Worm (Caenorhabditis elegans): ENCODE measurements around the gene srbc-42.

DNA sequence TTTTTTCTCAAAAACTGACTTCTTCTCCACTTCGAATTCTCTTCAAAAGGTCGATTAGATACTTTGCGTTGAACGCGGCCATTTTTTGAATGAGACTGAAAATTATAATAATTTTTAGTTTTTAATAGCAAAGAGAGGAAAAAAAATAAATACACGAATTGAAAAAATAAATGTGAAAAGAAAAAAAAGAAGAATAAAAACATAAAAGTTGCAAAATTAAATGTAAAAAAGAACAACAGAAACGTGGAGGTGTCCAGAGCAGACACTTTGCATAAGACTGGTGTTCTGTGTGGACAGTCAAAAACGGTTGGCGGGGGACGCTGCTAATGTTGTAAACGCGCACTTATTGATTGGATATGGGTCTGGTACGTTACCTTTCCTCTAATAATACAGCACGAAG, 31.7 kb downstream of the srbc-42 start, which contains the start of gene C45H4.14:
- TF ChIP-seq F16B12.6 (tag; optimal IDR thresholded peaks at IDR 0.05) (no peak), ama-1 (optimal IDR thresholded peaks at IDR 0.05) (no peak), snu-23 (GFP tag; optimal IDR thresholded peaks at IDR 0.05) (no peak), nhr-90 (tag; optimal IDR thresholded peaks at IDR 0.05; ENCODE audit: poor library complexity) (no peak)

Measured in whole organism, L1 larva.